Fruit fly (Drosophila melanogaster): ENCODE results near the gene CG3638.

The CG3638 gene

DNA sequence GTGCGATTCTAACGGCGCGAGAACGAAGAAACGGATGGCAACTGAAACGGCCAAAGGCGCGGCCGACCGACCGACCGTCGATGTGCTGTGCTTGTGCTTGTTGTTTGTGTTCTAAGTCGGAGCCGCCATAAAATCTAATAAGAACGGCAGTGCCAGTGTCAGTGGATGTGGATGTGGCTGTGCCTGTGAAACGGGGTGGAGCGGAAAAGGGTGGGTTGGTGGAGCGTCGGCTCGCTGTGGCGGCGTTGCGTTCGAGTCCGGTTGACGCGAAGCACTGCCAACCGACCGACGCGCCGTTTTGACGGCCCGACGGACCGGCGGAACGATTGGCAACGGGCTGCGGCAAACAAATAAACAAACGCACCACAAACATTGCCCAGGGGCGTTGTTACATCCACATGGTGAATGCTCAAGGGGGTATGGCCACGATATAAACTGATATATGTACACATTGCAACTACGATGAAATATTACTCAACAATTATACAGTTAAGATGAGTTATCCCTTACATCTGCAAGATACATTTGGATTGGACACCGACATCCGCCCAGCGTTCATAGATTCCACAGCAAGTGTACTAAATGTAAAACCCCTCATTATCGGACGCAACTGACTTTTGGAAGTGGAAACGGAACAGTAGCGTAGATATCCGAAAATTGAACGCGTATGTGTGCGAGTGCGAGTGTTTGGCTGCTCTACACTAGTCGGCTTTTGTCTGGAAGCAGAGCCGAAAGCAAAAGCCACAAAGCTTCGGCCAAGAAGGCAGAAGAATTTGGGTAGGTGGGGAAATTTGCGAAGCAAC lies 38.7 kb upstream of the CG3638 start, which contains the start of gene Atf3 (continued):
- TF ChIP-seq CG1024 (GFP tag; IDR thresholded peaks at IDR 0.05) (peak; percentile 84), CG3407 (GFP tag; optimal IDR thresholded peaks at IDR 0.05) (peak; percentile 96), Poxn (GFP tag; IDR thresholded peaks at IDR 0.05) (peak; percentile 97), unpg (GFP tag; optimal IDR thresholded peaks at IDR 0.05) (peak; percentile 99), CG6683 (GFP tag; optimal IDR thresholded peaks at IDR 0.05) (peak; percentile 98), E2f2 (GFP tag; IDR thresholded peaks at IDR 0.05) (peak; percentile 87), CG2116 (GFP tag; optimal IDR thresholded peaks at IDR 0.05) (peak; percentile 86), Sry-β (GFP tag; optimal IDR thresholded peaks at IDR 0.05) (peak; percentile 61), CG12942 (GFP tag; optimal IDR thresholded peaks at IDR 0.05) (peak; percentile 99), yki (optimal IDR thresholded peaks at IDR 0.05) (no peak), Vsx1 (GFP tag; optimal IDR thresholded peaks at IDR 0.05) (peak; percentile 98), otp (GFP tag; IDR thresholded peaks at IDR 0.05) (peak; percentile 94), slp2 (GFP tag; optimal IDR thresholded peaks at IDR 0.05) (peak; percentile 99), CG12104 (GFP tag; optimal IDR thresholded peaks at IDR 0.05) (peak; percentile 99), CG32772 (GFP tag; IDR thresholded peaks at IDR 0.05) (peak; percentile 97), sim (GFP tag; IDR thresholded peaks at IDR 0.05) (peak; percentile 92), CG10979 (tag; optimal IDR thresholded peaks at IDR 0.05) (peak; percentile 97), nom (GFP tag; optimal IDR thresholded peaks at IDR 0.05) (no peak), CG4617 (GFP tag; optimal IDR thresholded peaks at IDR 0.05; ENCODE audit: borderline replicate concordance) (peak; percentile 99), CG14667 (GFP tag; IDR thresholded peaks at IDR 0.05) (peak; percentile 98), CG10147 (GFP tag; optimal IDR thresholded peaks at IDR 0.05) (peak; percentile 99), CG7786 (GFP tag; optimal IDR thresholded peaks at IDR 0.05) (peak; percentile 100), CG7372 (GFP tag; IDR thresholded peaks at IDR 0.05) (peak; percentile 99), p53 (GFP tag; optimal IDR thresholded peaks at IDR 0.05) (peak; percentile 97), chif (GFP tag; optimal IDR thresholded peaks at IDR 0.05) (peak; percentile 98 to 99), cad (GFP tag; optimal IDR thresholded peaks at IDR 0.05) (no peak), gsb (GFP tag; IDR thresholded peaks at IDR 0.05) (peak; percentile 99)

DNA sequence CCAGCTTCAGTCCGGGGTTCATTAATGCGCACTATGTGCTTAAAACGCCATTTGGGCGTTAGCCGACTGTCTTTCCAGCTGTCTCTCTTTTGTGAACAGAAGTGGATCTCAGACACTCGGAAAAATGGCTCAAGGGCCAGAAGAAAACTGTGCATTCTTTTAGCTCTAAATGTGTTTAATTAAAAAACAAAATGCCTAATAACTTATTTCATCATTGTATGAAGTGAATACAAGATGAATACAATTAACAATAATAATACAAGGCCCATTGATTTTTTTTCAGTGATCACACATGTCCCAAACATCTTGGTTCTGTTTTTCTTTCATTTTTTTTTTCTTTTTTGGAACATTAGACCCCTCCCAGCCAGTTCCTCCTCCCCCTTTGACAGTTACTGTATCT lies 36.4 kb upstream of the CG3638 start:
- TF ChIP-seq row (GFP tag; IDR thresholded peaks at IDR 0.05) (peak; percentile 71), Stat92E (GFP tag; optimal IDR thresholded peaks at IDR 0.05) (no peak), CG4854 (GFP tag; optimal IDR thresholded peaks at IDR 0.05) (no peak), ab (GFP tag; optimal IDR thresholded peaks at IDR 0.05) (no peak), CG14667 (GFP tag; IDR thresholded peaks at IDR 0.05) (peak; percentile 27; the same call in 1 of the 2 replicates), ind (GFP tag; optimal IDR thresholded peaks at IDR 0.05) (peak; percentile 53), dati (GFP tag; IDR thresholded peaks at IDR 0.05) (no peak), Mad (GFP tag; optimal IDR thresholded peaks at IDR 0.05) (no peak), CG8281 (tag; optimal IDR thresholded peaks at IDR 0.05) (no peak), CG4360 (GFP tag; IDR thresholded peaks at IDR 0.05) (no peak), Meics (GFP tag; optimal IDR thresholded peaks at IDR 0.05) (peak; percentile 64), danr (GFP tag; IDR thresholded peaks at IDR 0.05) (0 out of 2 replicates have a peak, but pooled peaks have one; percentile 9), schlank (tag; optimal IDR thresholded peaks at IDR 0.05) (no peak), CG30431 (GFP tag; optimal IDR thresholded peaks at IDR 0.05) (no peak), CG12071 (GFP tag; optimal IDR thresholded peaks at IDR 0.05) (peak; percentile 11), CTCF (GFP tag; optimal IDR thresholded peaks at IDR 0.05) (no peak), gt (GFP tag; IDR thresholded peaks at IDR 0.05) (no peak), CG9609 (GFP tag; optimal IDR thresholded peaks at IDR 0.05) (peak; percentile 27), sim (GFP tag; IDR thresholded peaks at IDR 0.05) (no peak), toy (GFP tag; IDR thresholded peaks at IDR 0.05) (no peak), Ssrp (tag; optimal IDR thresholded peaks at IDR 0.05) (peak; percentile 53), tup (GFP tag; optimal IDR thresholded peaks at IDR 0.05) (no peak), Lim3 (GFP tag; IDR thresholded peaks at IDR 0.05) (no peak), CG4730 (GFP tag; IDR thresholded peaks at IDR 0.05) (0 out of 2 replicates have a peak, but pooled peaks have one; percentile 27), ci (GFP tag; IDR thresholded peaks at IDR 0.05) (peak; percentile 68), D (optimal IDR thresholded peaks at IDR 0.05) (no peak), D (GFP tag; optimal IDR thresholded peaks at IDR 0.05) (peak; percentile 53)

All from whole organism, embryonic.